Worm (Caenorhabditis elegans) whole organism, late embryonic: ENCODE data around the gene eif-2A.

Experiments
- dve-1 ChIP-seq: sonication (generic microtip); optimal IDR thresholded peaks from 2 replicates; lab custom pipeline; 2017; ENCODE audit warnings: antibody characterized with exemption, mild to moderate bottlenecking, missing genetic modification characterization, missing compliant biosample characterization
- ets-4 ChIP-seq: sonication (generic microtip); optimal IDR thresholded peaks from 2 replicates; lab custom pipeline; 2016; ENCODE audit warnings: missing genetic modification characterization, missing compliant biosample characterization
- nfya-1 ChIP-seq: sonication (generic microtip); optimal IDR thresholded peaks from 2 replicates; lab custom pipeline; 2017; ENCODE audit warnings: missing genetic modification characterization, mild to moderate bottlenecking, missing compliant biosample characterization, antibody characterized with exemption, moderate library complexity
- nhr-11 ChIP-seq: fragments of 150-350 bp; optimal IDR thresholded peaks from 2 replicates; lab custom pipeline; 2014; ENCODE audit warnings: missing biosample characterization, missing genetic modification characterization
- pat-9 ChIP-seq: fragments of 200-800 bp; sonication (Bioruptor generic); optimal IDR thresholded peaks from 2 replicates; lab custom pipeline; 2018; ENCODE audit warnings: mild to moderate bottlenecking, missing genetic modification characterization, moderate library complexity, missing compliant biosample characterization
- pqm-1 ChIP-seq: sonication (generic microtip); optimal IDR thresholded peaks from 2 replicates; lab custom pipeline; 2016; ENCODE audit warnings: missing genetic modification characterization, missing compliant biosample characterization
- rnt-1 ChIP-seq: sonication (generic microtip); optimal IDR thresholded peaks from 2 replicates; lab custom pipeline; 2016; ENCODE audit warnings: missing genetic modification characterization, missing compliant biosample characterization

DNA sequence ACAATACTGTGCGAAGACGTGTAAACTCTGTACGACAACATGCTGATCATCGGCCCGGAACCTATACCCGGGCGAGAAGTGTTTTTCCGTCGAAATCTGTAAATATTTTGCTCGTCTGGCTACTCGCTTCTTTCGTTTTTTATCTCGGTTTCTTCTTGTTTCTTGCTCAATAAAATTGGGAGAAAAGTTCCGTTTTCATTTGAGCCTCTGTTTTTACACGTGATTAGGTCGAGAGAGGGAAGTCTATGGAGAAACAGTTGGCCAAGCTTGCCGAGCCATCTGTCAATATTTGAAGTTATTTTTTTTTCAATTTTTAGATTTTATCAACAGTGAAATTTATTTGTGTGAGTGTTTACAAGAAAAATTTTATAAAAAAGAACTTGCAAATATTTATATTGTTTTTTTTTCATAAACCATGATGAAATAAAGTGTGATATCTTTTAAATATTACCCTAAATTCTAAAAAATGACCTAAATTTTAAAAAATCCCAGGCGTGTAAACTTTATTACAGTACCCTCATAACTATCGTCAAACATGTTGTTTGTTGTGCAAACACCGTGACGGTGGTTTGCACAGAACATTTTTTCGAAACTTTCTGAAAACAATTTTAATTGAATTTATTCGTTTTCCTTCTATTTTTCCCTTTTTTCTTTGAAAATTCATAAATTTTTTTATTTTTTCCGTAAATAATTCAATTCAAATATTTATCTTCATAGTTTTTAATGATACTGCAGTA is 28.5 kb downstream of the eif-2A start:
- TF ChIP-seq nhr-11 (tag; lab: Kevin White, UChicago) = no peak
- TF ChIP-seq rnt-1 (tag; lab: Kevin White, UChicago) = no peak
- TF ChIP-seq pat-9 = no peak
- TF ChIP-seq dve-1 (tag; lab: Kevin White, UChicago) = no peak
- TF ChIP-seq pqm-1 (tag; lab: Kevin White, UChicago) = no peak
- no peak for TF ChIP-seq ets-4 (tag; lab: Kevin White, UChicago)
- no peak for TF ChIP-seq nfya-1 (tag; lab: Kevin White, UChicago)
